Fruit fly (Drosophila melanogaster) whole organism, embryonic: ENCODE results near the gene Lst8.

ENCODE experiments used
- ATbp ChIP-seq: fragments of 200-800 bp; sonication (Bioruptor generic); optimal IDR thresholded peaks from 2 replicates; lab custom pipeline; 2017; ENCODE audit warnings: missing biosample characterization, mild to moderate bottlenecking, missing genetic modification characterization, missing genetic modification reagents
- Adf1 ChIP-seq: fragments of 200-800 bp; sonication (Bioruptor generic); IDR thresholded peaks from 2 replicates; pipeline ENCODE4 v1.3.6; 2022; ENCODE audit warnings: missing biosample characterization, missing genetic modification characterization
- Atf-2 ChIP-seq: fragments of 200-800 bp; sonication (Bioruptor generic); optimal IDR thresholded peaks from 2 replicates; lab custom pipeline; 2016; ENCODE audit warnings: missing biosample characterization, missing genetic modification characterization
- Bgb ChIP-seq: fragments of 200-800 bp; sonication (Bioruptor generic); IDR thresholded peaks from 2 replicates; pipeline ENCODE4 v1.3.6; 2022; ENCODE audit warnings: missing biosample characterization, missing genetic modification characterization; ENCODE audit not compliant: partially characterized antibody
- CG10267 ChIP-seq: fragments of 200-800 bp; sonication (Bioruptor generic); optimal IDR thresholded peaks from 2 replicates; lab custom pipeline; 2018; ENCODE audit warnings: missing biosample characterization, mild to moderate bottlenecking, missing genetic modification characterization, moderate library complexity
- CG10274 ChIP-seq: fragments of 200-800 bp; sonication (Bioruptor generic); optimal IDR thresholded peaks from 3 replicates; lab custom pipeline; 2017; ENCODE audit warnings: missing biosample characterization, mild to moderate bottlenecking, missing genetic modification characterization
- CG10543 ChIP-seq: fragments of 200-800 bp; sonication (Bioruptor generic); optimal IDR thresholded peaks from 3 replicates; lab custom pipeline; 2017; ENCODE audit warnings: missing biosample characterization, mild to moderate bottlenecking, missing genetic modification characterization, moderate library complexity
- CG11093 ChIP-seq: fragments of 200-800 bp; sonication (Bioruptor generic); IDR thresholded peaks from 3 replicates; pipeline ENCODE4 v1.3.6; 2022; ENCODE audit warnings: missing biosample characterization, missing genetic modification characterization
- CG12155 ChIP-seq: fragments of 200-800 bp; sonication (Bioruptor generic); optimal IDR thresholded peaks from 3 replicates; lab custom pipeline; 2016; ENCODE audit warnings: missing biosample characterization, missing genetic modification characterization
- CG12744 ChIP-seq: fragments of 200-800 bp; sonication (Bioruptor generic); optimal IDR thresholded peaks from 2 replicates; lab custom pipeline; 2016; ENCODE audit warnings: missing biosample characterization, missing genetic modification characterization
- CG13287 ChIP-seq: fragments of 200-800 bp; sonication (Bioruptor generic); IDR thresholded peaks from 2 replicates; pipeline ENCODE4 v1.3.6; 2022; ENCODE audit warnings: missing biosample characterization, missing genetic modification characterization; ENCODE audit not compliant: partially characterized antibody
- CG13424 ChIP-seq: fragments of 200-800 bp; sonication (Bioruptor generic); optimal IDR thresholded peaks from 2 replicates; lab custom pipeline; 2019; ENCODE audit warnings: missing biosample characterization, mild to moderate bottlenecking, missing genetic modification characterization, moderate library complexity
- CG2875 ChIP-seq: fragments of 200-800 bp; sonication (Bioruptor generic); optimal IDR thresholded peaks from 2 replicates; lab custom pipeline; 2017; ENCODE audit warnings: missing biosample characterization, mild to moderate bottlenecking, missing genetic modification characterization, missing genetic modification reagents
- CG3847 ChIP-seq: fragments of 200-800 bp; sonication (Bioruptor generic); IDR thresholded peaks from 2 replicates; pipeline ENCODE4 v1.3.6; 2022; ENCODE audit warnings: missing biosample characterization, missing genetic modification characterization
- CG4707 ChIP-seq: fragments of 200-800 bp; sonication (Bioruptor generic); optimal IDR thresholded peaks from 2 replicates; lab custom pipeline; 2018; ENCODE audit warnings: missing biosample characterization, mild to moderate bottlenecking, missing genetic modification characterization, moderate library complexity
- CG5245 ChIP-seq: fragments of 200-800 bp; sonication (Bioruptor generic); optimal IDR thresholded peaks from 3 replicates; lab custom pipeline; 2016; ENCODE audit warnings: missing biosample characterization, missing genetic modification characterization
- CG8359 ChIP-seq: fragments of 200-800 bp; sonication (Bioruptor generic); optimal IDR thresholded peaks from 2 replicates; lab custom pipeline; 2017; ENCODE audit warnings: missing biosample characterization, mild to moderate bottlenecking, missing genetic modification characterization, borderline replicate concordance
- CG9609 ChIP-seq: fragments of 200-800 bp; sonication (Bioruptor generic); optimal IDR thresholded peaks from 3 replicates; lab custom pipeline; 2016; ENCODE audit warnings: missing biosample characterization, missing genetic modification characterization
- Dbx ChIP-seq: fragments of 200-800 bp; sonication (Bioruptor generic); IDR thresholded peaks from 3 replicates; pipeline ENCODE4 v1.3.6; 2022; ENCODE audit warnings: missing biosample characterization, missing genetic modification characterization
- Doc2 ChIP-seq: fragments of 200-800 bp; sonication (Bioruptor generic); IDR thresholded peaks from 2 replicates; pipeline ENCODE4 v1.3.6; 2022; ENCODE audit warnings: missing biosample characterization, missing genetic modification characterization
- Drgx ChIP-seq: fragments of 200-800 bp; sonication (Bioruptor generic); IDR thresholded peaks from 2 replicates; pipeline ENCODE4 v1.3.6; 2022; ENCODE audit warnings: missing biosample characterization, missing genetic modification characterization
- E2f1 ChIP-seq: fragments of 200-800 bp; sonication (Bioruptor generic); IDR thresholded peaks from 2 replicates; pipeline ENCODE4 v1.3.6; 2022; ENCODE audit warnings: missing biosample characterization, missing genetic modification characterization
- H2.0 ChIP-seq: fragments of 200-800 bp; sonication (Bioruptor generic); IDR thresholded peaks from 2 replicates; pipeline ENCODE4 v1.3.6; 2022; ENCODE audit warnings: missing biosample characterization, missing genetic modification characterization
- Hand ChIP-seq: fragments of 200-800 bp; sonication (Bioruptor generic); optimal IDR thresholded peaks from 2 replicates; lab custom pipeline; 2017; ENCODE audit warnings: mild to moderate bottlenecking, missing biosample characterization, missing genetic modification reagents, missing genetic modification characterization
- HmgD ChIP-seq: fragments of 200-800 bp; sonication (Bioruptor generic); optimal IDR thresholded peaks from 3 replicates; lab custom pipeline; 2016; ENCODE audit warnings: missing biosample characterization, missing genetic modification characterization
- HmgZ ChIP-seq: fragments of 200-800 bp; sonication (Bioruptor generic); optimal IDR thresholded peaks from 2 replicates; lab custom pipeline; 2018; ENCODE audit warnings: missing biosample characterization, mild to moderate bottlenecking, missing genetic modification characterization
- Nf-YA ChIP-seq: fragments of 200-800 bp; sonication (Bioruptor generic); IDR thresholded peaks from 2 replicates; pipeline ENCODE4 v1.3.6; 2022; ENCODE audit warnings: missing biosample characterization, missing genetic modification characterization
- Sox102F ChIP-seq: fragments of 200-800 bp; sonication (Bioruptor generic); optimal IDR thresholded peaks from 2 replicates; lab custom pipeline; 2018; ENCODE audit warnings: missing biosample characterization, mild to moderate bottlenecking, missing genetic modification characterization, moderate library complexity
- cato ChIP-seq: fragments of 200-800 bp; sonication (Bioruptor generic); optimal IDR thresholded peaks from 2 replicates; lab custom pipeline; 2016; ENCODE audit warnings: missing biosample characterization, missing genetic modification characterization, borderline replicate concordance
- chinmo ChIP-seq: fragments of 200-800 bp; sonication (Bioruptor generic); IDR thresholded peaks from 4 replicates; pipeline ENCODE4 v1.3.6; 2022; ENCODE audit warnings: missing biosample characterization, missing genetic modification characterization; ENCODE audit not compliant: partially characterized antibody
- chm ChIP-seq: fragments of 200-800 bp; sonication (Bioruptor generic); IDR thresholded peaks from 2 replicates; pipeline ENCODE4 v1.3.6; 2022; ENCODE audit warnings: missing biosample characterization, missing genetic modification characterization
- dysf ChIP-seq: fragments of 200-800 bp; sonication (Bioruptor generic); IDR thresholded peaks from 3 replicates; pipeline ENCODE4 v1.3.6; 2022; ENCODE audit warnings: missing biosample characterization, missing genetic modification characterization
- exex ChIP-seq: fragments of 200-800 bp; sonication (Bioruptor generic); optimal IDR thresholded peaks from 4 replicates; lab custom pipeline; 2018; ENCODE audit warnings: missing biosample characterization, mild to moderate bottlenecking, missing genetic modification characterization, moderate library complexity
- grn ChIP-seq: fragments of 200-800 bp; sonication (Bioruptor generic); optimal IDR thresholded peaks from 3 replicates; lab custom pipeline; 2017; ENCODE audit warnings: missing biosample characterization, missing genetic modification characterization
- lab ChIP-seq: fragments of 200-800 bp; sonication (Bioruptor generic); optimal IDR thresholded peaks from 3 replicates; lab custom pipeline; 2017; ENCODE audit warnings: missing biosample characterization, missing genetic modification characterization, mild to moderate bottlenecking, moderate library complexity, missing genetic modification reagents
- lola ChIP-seq, 3 experiments: fragments of >200 bp in 2 of 3; fragments of 200-800 bp in 1 of 3; sonication (Bioruptor generic) in 1 of 3; optimal IDR thresholded peaks; 2 replicates each; lab custom pipeline; 2017 to 2019; ENCODE audit warnings: missing biosample characterization in 3 of 3, missing genetic modification characterization in 3 of 3, mild to moderate bottlenecking in 1 of 3, moderate library complexity in 1 of 3
- odd ChIP-seq: fragments of 200-800 bp; sonication (Bioruptor generic); optimal IDR thresholded peaks from 2 replicates; lab custom pipeline; 2017; ENCODE audit warnings: missing biosample characterization, mild to moderate bottlenecking, missing genetic modification characterization
- pfk ChIP-seq: fragments of 200-800 bp; sonication (Bioruptor generic); optimal IDR thresholded peaks from 2 replicates; lab custom pipeline; 2018; ENCODE audit warnings: missing biosample characterization, mild to moderate bottlenecking, missing genetic modification characterization, moderate library complexity
- phol ChIP-seq: fragments of 200-800 bp; sonication (Bioruptor generic); optimal IDR thresholded peaks from 3 replicates; lab custom pipeline; 2018; ENCODE audit warnings: missing biosample characterization, mild to moderate bottlenecking, missing genetic modification characterization, moderate library complexity
- pzg ChIP-seq: fragments of 200-800 bp; sonication (Bioruptor generic); optimal IDR thresholded peaks from 3 replicates; lab custom pipeline; 2018; ENCODE audit warnings: missing biosample characterization, mild to moderate bottlenecking, missing genetic modification characterization, moderate library complexity
- ranshi ChIP-seq: fragments of 200-800 bp; sonication (Bioruptor generic); IDR thresholded peaks from 2 replicates; pipeline ENCODE4 v1.3.6; 2022; ENCODE audit warnings: missing biosample characterization, missing genetic modification characterization
- slou ChIP-seq: fragments of 200-800 bp; sonication (Bioruptor generic); optimal IDR thresholded peaks from 3 replicates; lab custom pipeline; 2016; ENCODE audit warnings: missing biosample characterization, missing genetic modification characterization
- sqz ChIP-seq: fragments of 200-800 bp; sonication (Bioruptor generic); optimal IDR thresholded peaks from 3 replicates; lab custom pipeline; 2018; ENCODE audit warnings: missing biosample characterization, mild to moderate bottlenecking, missing genetic modification characterization
- ssp ChIP-seq: fragments of 200-800 bp; sonication (Bioruptor generic); IDR thresholded peaks from 2 replicates; pipeline ENCODE4 v1.3.6; 2022; ENCODE audit warnings: missing biosample characterization, missing genetic modification characterization
- stc ChIP-seq: fragments of 200-800 bp; sonication (Bioruptor generic); IDR thresholded peaks from 2 replicates; pipeline ENCODE4 v1.3.6; 2022; ENCODE audit warnings: missing biosample characterization, missing genetic modification characterization
- tgo ChIP-seq: fragments of 200-800 bp; sonication (Bioruptor generic); IDR thresholded peaks from 3 replicates; pipeline ENCODE4 v1.3.6; 2022; ENCODE audit warnings: missing biosample characterization, missing genetic modification characterization
- ttk ChIP-seq: fragments of 200-800 bp; sonication (Bioruptor generic); IDR thresholded peaks from 2 replicates; pipeline ENCODE4 v2.1.2; 2022; ENCODE audit warnings: missing biosample characterization, missing genetic modification characterization
- zf30C ChIP-seq: fragments of 200-800 bp; sonication (Bioruptor generic); optimal IDR thresholded peaks from 3 replicates; lab custom pipeline; 2018; ENCODE audit warnings: missing biosample characterization, mild to moderate bottlenecking, missing genetic modification characterization

Lst8 gene

DNA sequence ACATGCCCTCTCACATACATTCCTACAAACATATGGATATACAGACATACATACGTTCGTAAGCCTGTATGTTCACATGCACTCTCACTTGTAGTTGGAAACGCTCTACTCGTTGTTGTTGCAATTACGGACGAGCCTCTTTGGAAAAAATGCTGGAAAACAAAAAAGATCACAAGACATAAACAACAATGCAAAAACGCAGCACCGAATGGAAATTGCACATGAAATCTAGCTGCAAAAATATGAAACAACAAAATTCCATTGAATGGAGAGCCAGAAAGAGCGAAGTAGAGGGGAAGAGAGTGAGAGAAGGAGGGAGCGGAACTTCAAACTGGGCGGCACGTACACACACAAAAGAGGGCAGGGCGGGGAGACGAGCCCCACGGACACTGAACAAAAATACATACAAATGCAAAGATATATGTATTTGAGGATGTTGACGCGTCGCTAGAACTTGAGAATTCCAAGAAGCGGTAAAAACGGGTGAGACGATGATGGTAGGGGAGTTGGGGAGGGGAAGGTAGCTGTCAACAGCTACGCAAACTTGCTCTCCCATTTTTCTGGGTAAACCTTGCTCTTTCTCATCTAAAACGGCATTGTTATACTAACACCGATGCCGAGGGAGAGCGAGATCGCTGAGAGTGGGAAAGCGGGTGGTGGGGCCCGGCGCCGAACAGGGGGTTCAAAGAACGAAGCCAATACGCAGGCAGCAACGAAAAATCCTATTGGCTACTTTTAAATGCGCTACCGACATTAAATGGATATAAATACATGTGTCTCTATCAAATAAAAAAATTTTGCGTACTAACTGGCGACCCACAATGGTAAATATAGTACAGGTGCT is 21.4 kb downstream of the Lst8 start (continued):
- TF ChIP-seq dysf, result peak; percentile 73
- TF ChIP-seq CG2875 (GFP tag; lab: Kevin White, UChicago), result no peak
- peak; percentile 20 for TF ChIP-seq phol (tag; lab: Kevin White, UChicago)
- no peak for TF ChIP-seq Nf-YA (GFP tag; lab: Robert Waterston, UW)
- TF ChIP-seq HmgD (GFP tag; lab: Kevin White, UChicago), result peak; percentile 30
- peak; percentile 63 for TF ChIP-seq HmgZ (tag; lab: Kevin White, UChicago)
- TF ChIP-seq CG10274 (GFP tag; lab: Kevin White, UChicago), result peak; percentile 73
- TF ChIP-seq CG9609 (GFP tag; lab: Kevin White, UChicago), result peak; percentile 24
- peak in 1 of 3 experiments; percentile 8 for TF ChIP-seq lola (GFP tag; optimal IDR thresholded peaks at IDR 0.05; lab: Kevin White, UChicago)
- TF ChIP-seq cato (GFP tag; lab: Kevin White, UChicago), result no peak
- TF ChIP-seq grn, result no peak
- no peak for TF ChIP-seq CG12744 (GFP tag; lab: Kevin White, UChicago)
- peak; percentile 36 for TF ChIP-seq CG13424 (tag; lab: Kevin White, UChicago)
- TF ChIP-seq stc (GFP tag; lab: Robert Waterston, UW), result no peak
- no peak for TF ChIP-seq CG10267
- no peak for TF ChIP-seq CG8359 (GFP tag; lab: Kevin White, UChicago)
- no peak; the same call in 2 of the 3 replicates for TF ChIP-seq Dbx (GFP tag; lab: Robert Waterston, UW)
- TF ChIP-seq ranshi (GFP tag; lab: Robert Waterston, UW), result no peak
- peak; percentile 4 for TF ChIP-seq pzg (GFP tag; lab: Kevin White, UChicago)
- TF ChIP-seq chm (GFP tag; lab: Robert Waterston, UW), result peak; percentile 48
- TF ChIP-seq CG11093 (GFP tag; lab: Robert Waterston, UW), result peak; percentile 21; the same call in 1 of the 3 replicates
- TF ChIP-seq Adf1 (GFP tag; lab: Robert Waterston, UW), result peak; percentile 95
- no peak for TF ChIP-seq CG5245 (GFP tag; lab: Kevin White, UChicago)
- peak; percentile 82 for TF ChIP-seq CG10543 (GFP tag; lab: Kevin White, UChicago)
- TF ChIP-seq Hand (GFP tag; lab: Kevin White, UChicago), result peak; percentile 12
- 0 out of 2 replicates have a peak, but pooled peaks have one; percentile 42 for TF ChIP-seq CG3847 (GFP tag; lab: Robert Waterston, UW)
- peak; percentile 6 for TF ChIP-seq exex
- TF ChIP-seq CG12155, result no peak
- peak; percentile 50; the same call in 1 of the 2 replicates for TF ChIP-seq ttk
- peak; percentile 44 for TF ChIP-seq lab (GFP tag; lab: Kevin White, UChicago)
- 0 out of 2 replicates have a peak, but pooled peaks have one; percentile 19 for TF ChIP-seq ssp (GFP tag; lab: Robert Waterston, UW)
- no peak for TF ChIP-seq odd (GFP tag; lab: Kevin White, UChicago)
- peak; percentile 22 for TF ChIP-seq slou
- TF ChIP-seq CG4707 (GFP tag; lab: Kevin White, UChicago), result no peak
- TF ChIP-seq Bgb (GFP tag; lab: Robert Waterston, UW), result peak; percentile 48; the same call in 1 of the 2 replicates
- TF ChIP-seq E2f1, result 0 out of 2 replicates have a peak, but pooled peaks have one; percentile 30
- TF ChIP-seq Atf-2 (GFP tag; lab: Kevin White, UChicago), result no peak
- no peak for TF ChIP-seq pfk
- TF ChIP-seq ATbp (GFP tag; lab: Kevin White, UChicago), result no peak
- TF ChIP-seq H2.0 (GFP tag; lab: Robert Waterston, UW), result no peak
- peak; percentile 36 for TF ChIP-seq Sox102F (GFP tag; lab: Kevin White, UChicago)
- TF ChIP-seq chinmo (GFP tag; lab: Robert Waterston, UW), result peak; percentile 88
- peak; percentile 31 for TF ChIP-seq zf30C (GFP tag; lab: Kevin White, UChicago)
- peak; percentile 13; the same call in 1 of the 3 replicates for TF ChIP-seq tgo
- no peak for TF ChIP-seq sqz (GFP tag; lab: Kevin White, UChicago)
- no peak for TF ChIP-seq Doc2 (GFP tag; lab: Robert Waterston, UW)
- TF ChIP-seq Drgx (GFP tag; lab: Robert Waterston, UW), result peak; percentile 51
- peak; percentile 22; the same call in 1 of the 2 replicates for TF ChIP-seq CG13287 (GFP tag; lab: Robert Waterston, UW)
